Fruit fly (Drosophila melanogaster) whole organism, embryonic: ENCODE measurements around the gene CG8326.

ENCODE experiments used
- Aef1 ChIP-seq: fragments of 200-800 bp; sonication (Bioruptor generic); IDR thresholded peaks from 3 replicates; pipeline ENCODE4 v1.3.6; 2022; ENCODE audit warnings: missing biosample characterization, missing genetic modification characterization
- Bteb2 ChIP-seq: fragments of 200-800 bp; sonication (Bioruptor generic); optimal IDR thresholded peaks from 2 replicates; lab custom pipeline; 2016; ENCODE audit warnings: missing biosample characterization, missing genetic modification characterization
- C15 ChIP-seq: fragments of 200-800 bp; sonication (Bioruptor generic); IDR thresholded peaks from 3 replicates; pipeline ENCODE4 v1.3.6; 2022; ENCODE audit warnings: missing biosample characterization, missing genetic modification characterization
- CG10431 ChIP-seq: fragments of 200-800 bp; sonication (Bioruptor generic); optimal IDR thresholded peaks from 3 replicates; lab custom pipeline; 2018; ENCODE audit warnings: missing biosample characterization, mild to moderate bottlenecking, missing genetic modification characterization
- CG11093 ChIP-seq: fragments of 200-800 bp; sonication (Bioruptor generic); IDR thresholded peaks from 3 replicates; pipeline ENCODE4 v1.3.6; 2022; ENCODE audit warnings: missing biosample characterization, missing genetic modification characterization
- CG11456 ChIP-seq: fragments of 200-800 bp; sonication (Bioruptor generic); IDR thresholded peaks from 3 replicates; pipeline ENCODE4 v1.3.6; 2022; ENCODE audit warnings: missing biosample characterization, missing genetic modification characterization
- CG17612 ChIP-seq: fragments of 200-800 bp; sonication (Bioruptor generic); IDR thresholded peaks from 2 replicates; pipeline ENCODE4 v1.3.6; 2022; ENCODE audit warnings: missing biosample characterization, missing genetic modification characterization
- CG17802 ChIP-seq: fragments of 200-800 bp; sonication (Bioruptor generic); optimal IDR thresholded peaks from 2 replicates; lab custom pipeline; 2018; ENCODE audit warnings: missing biosample characterization, mild to moderate bottlenecking, missing genetic modification characterization, moderate library complexity
- CG2129 ChIP-seq: fragments of 200-800 bp; sonication (Bioruptor generic); IDR thresholded peaks from 2 replicates; pipeline ENCODE4 v1.3.6; 2022; ENCODE audit warnings: missing biosample characterization, missing genetic modification characterization; ENCODE audit not compliant: partially characterized antibody
- CG30403 ChIP-seq: fragments of 200-800 bp; sonication (Bioruptor generic); optimal IDR thresholded peaks from 3 replicates; lab custom pipeline; 2016; ENCODE audit warnings: missing biosample characterization, missing genetic modification characterization
- CG33213 ChIP-seq: fragments of 200-800 bp; sonication (Bioruptor generic); optimal IDR thresholded peaks from 3 replicates; lab custom pipeline; 2016; ENCODE audit warnings: missing biosample characterization, missing genetic modification characterization
- CG33557 ChIP-seq: fragments of 200-800 bp; sonication (Bioruptor generic); optimal IDR thresholded peaks from 2 replicates; lab custom pipeline; 2019; ENCODE audit warnings: missing biosample characterization, mild to moderate bottlenecking, missing genetic modification characterization, moderate library complexity
- CG3726 ChIP-seq: fragments of 200-800 bp; sonication (Bioruptor generic); IDR thresholded peaks from 3 replicates; pipeline ENCODE4, ENCODE4 v1.3.6; 2022; ENCODE audit warnings: missing biosample characterization, missing genetic modification characterization
- CG6791 ChIP-seq: fragments of 200-800 bp; sonication (Bioruptor generic); IDR thresholded peaks from 3 replicates; pipeline ENCODE4 v1.3.6; 2022; ENCODE audit warnings: missing biosample characterization, missing genetic modification characterization; ENCODE audit not compliant: partially characterized antibody
- CG8478 ChIP-seq: fragments of >200 bp; optimal IDR thresholded peaks from 2 replicates; lab custom pipeline; 2018
- CG8765 ChIP-seq: fragments of 200-800 bp; sonication (Bioruptor generic); IDR thresholded peaks from 2 replicates; pipeline ENCODE4 v1.3.6; 2022; ENCODE audit warnings: missing biosample characterization, missing genetic modification characterization
- CHES-1-like ChIP-seq: fragments of 200-800 bp; sonication (Bioruptor generic); optimal IDR thresholded peaks from 2 replicates; lab custom pipeline; 2016; ENCODE audit warnings: missing biosample characterization, missing genetic modification characterization
- D19A ChIP-seq: fragments of 200-800 bp; optimal IDR thresholded peaks from 3 replicates; lab custom pipeline; 2019; ENCODE audit warnings: missing biosample characterization, mild to moderate bottlenecking, missing genetic modification characterization, moderate library complexity
- Deaf1 ChIP-seq: fragments of 200-800 bp; optimal IDR thresholded peaks from 3 replicates; lab custom pipeline; 2019; ENCODE audit warnings: missing biosample characterization, mild to moderate bottlenecking, missing genetic modification characterization, moderate library complexity
- GATAe ChIP-seq: fragments of 200-800 bp; sonication (Bioruptor generic); conservative IDR thresholded peaks from 2 replicates; pipeline ENCODE4 v1.3.6; 2022; ENCODE audit warnings: missing biosample characterization, missing genetic modification characterization
- HLH4C ChIP-seq: fragments of 200-800 bp; sonication (Bioruptor generic); IDR thresholded peaks from 3 replicates; pipeline ENCODE4 v1.3.6; 2022; ENCODE audit warnings: missing biosample characterization, missing genetic modification characterization; ENCODE audit not compliant: partially characterized antibody
- HmgD ChIP-seq: fragments of 200-800 bp; sonication (Bioruptor generic); optimal IDR thresholded peaks from 3 replicates; lab custom pipeline; 2016; ENCODE audit warnings: missing biosample characterization, missing genetic modification characterization
- Hr39 ChIP-seq: fragments of >200 bp; optimal IDR thresholded peaks from 2 replicates; lab custom pipeline; 2017
- NFAT ChIP-seq: fragments of 200-800 bp; sonication (Bioruptor generic); IDR thresholded peaks from 2 replicates; pipeline ENCODE4 v1.3.6; 2022; ENCODE audit warnings: missing biosample characterization, missing genetic modification characterization
- NfI ChIP-seq: fragments of 200-800 bp; sonication (Bioruptor generic); optimal IDR thresholded peaks from 3 replicates; lab custom pipeline; 2018; ENCODE audit warnings: missing biosample characterization, mild to moderate bottlenecking, missing genetic modification characterization, moderate library complexity
- Oaz ChIP-seq: fragments of 200-800 bp; sonication (Bioruptor generic); IDR thresholded peaks from 2 replicates; pipeline ENCODE4 v1.3.6; 2022; ENCODE audit warnings: missing biosample characterization, missing genetic modification characterization
- Sox102F ChIP-seq: fragments of 200-800 bp; sonication (Bioruptor generic); optimal IDR thresholded peaks from 2 replicates; lab custom pipeline; 2018; ENCODE audit warnings: missing biosample characterization, mild to moderate bottlenecking, missing genetic modification characterization, moderate library complexity
- Spps ChIP-seq: fragments of 200-800 bp; sonication (Bioruptor generic); optimal IDR thresholded peaks from 2 replicates; lab custom pipeline; 2018; ENCODE audit warnings: missing biosample characterization, mild to moderate bottlenecking, missing genetic modification characterization
- Ssrp ChIP-seq: fragments of 200-800 bp; sonication (Bioruptor generic); optimal IDR thresholded peaks from 2 replicates; lab custom pipeline; 2018; ENCODE audit warnings: missing biosample characterization, mild to moderate bottlenecking, missing genetic modification characterization, moderate library complexity
- ab ChIP-seq: fragments of 200-800 bp; sonication (Bioruptor generic); optimal IDR thresholded peaks from 2 replicates; lab custom pipeline; 2016; ENCODE audit warnings: missing biosample characterization, missing genetic modification characterization
- al ChIP-seq: fragments of 200-800 bp; sonication (Bioruptor generic); IDR thresholded peaks from 2 replicates; pipeline ENCODE4 v1.3.6; 2022; ENCODE audit warnings: missing biosample characterization, missing genetic modification characterization
- ap ChIP-seq: fragments of 200-800 bp; sonication (Bioruptor generic); IDR thresholded peaks from 2 replicates; pipeline ENCODE4 v1.3.6; 2022; ENCODE audit warnings: missing biosample characterization, missing genetic modification characterization
- ara ChIP-seq: fragments of 200-800 bp; sonication (Bioruptor generic); IDR thresholded peaks from 2 replicates; pipeline ENCODE4 v1.3.6; 2022; ENCODE audit warnings: missing biosample characterization, missing genetic modification characterization
- ash1 ChIP-seq: fragments of 200-800 bp; sonication (Bioruptor generic); optimal IDR thresholded peaks from 2 replicates; lab custom pipeline; 2018; ENCODE audit warnings: missing biosample characterization, mild to moderate bottlenecking, missing genetic modification characterization
- chn ChIP-seq: fragments of 200-800 bp; sonication (Bioruptor generic); optimal IDR thresholded peaks from 2 replicates; lab custom pipeline; 2016; ENCODE audit warnings: missing biosample characterization, missing genetic modification characterization
- disco-r ChIP-seq: fragments of 200-800 bp; sonication (Bioruptor generic); optimal IDR thresholded peaks from 2 replicates; lab custom pipeline; 2016; ENCODE audit warnings: missing biosample characterization, missing genetic modification characterization
- dmrt11E ChIP-seq: fragments of 200-800 bp; sonication (Bioruptor generic); optimal IDR thresholded peaks from 3 replicates; lab custom pipeline; 2018; ENCODE audit warnings: missing biosample characterization, mild to moderate bottlenecking, missing genetic modification characterization, moderate library complexity
- dmrt99B ChIP-seq: fragments of 200-800 bp; sonication (Bioruptor generic); optimal IDR thresholded peaks from 2 replicates; lab custom pipeline; 2018; ENCODE audit warnings: missing biosample characterization, mild to moderate bottlenecking, missing genetic modification characterization, moderate library complexity
- ewg ChIP-seq: fragments of 200-800 bp; sonication (Bioruptor generic); optimal IDR thresholded peaks from 3 replicates; lab custom pipeline; 2017; ENCODE audit warnings: mild to moderate bottlenecking, missing biosample characterization, missing genetic modification reagents, missing genetic modification characterization
- exex ChIP-seq: fragments of 200-800 bp; sonication (Bioruptor generic); optimal IDR thresholded peaks from 4 replicates; lab custom pipeline; 2018; ENCODE audit warnings: missing biosample characterization, mild to moderate bottlenecking, missing genetic modification characterization, moderate library complexity
- mirr ChIP-seq: fragments of 200-800 bp; sonication (Bioruptor generic); optimal IDR thresholded peaks from 3 replicates; lab custom pipeline; 2018; ENCODE audit warnings: missing biosample characterization, mild to moderate bottlenecking, missing genetic modification characterization
- pho ChIP-seq: fragments of 200-800 bp; sonication (Bioruptor generic); optimal IDR thresholded peaks from 2 replicates; lab custom pipeline; 2016; ENCODE audit warnings: missing biosample characterization, missing genetic modification characterization
- salm ChIP-seq: fragments of 200-800 bp; sonication (Bioruptor generic); optimal IDR thresholded peaks from 2 replicates; lab custom pipeline; 2018; ENCODE audit warnings: missing biosample characterization, mild to moderate bottlenecking, missing genetic modification characterization
- slou ChIP-seq: fragments of 200-800 bp; sonication (Bioruptor generic); optimal IDR thresholded peaks from 3 replicates; lab custom pipeline; 2016; ENCODE audit warnings: missing biosample characterization, missing genetic modification characterization
- sr ChIP-seq: fragments of 200-800 bp; sonication (Bioruptor generic); IDR thresholded peaks from 3 replicates; pipeline ENCODE4 v1.3.6; 2022; ENCODE audit warnings: missing biosample characterization, missing genetic modification characterization
- tin ChIP-seq: fragments of 200-800 bp; sonication (Bioruptor generic); optimal IDR thresholded peaks from 3 replicates; lab custom pipeline; 2016; ENCODE audit warnings: missing biosample characterization, missing genetic modification characterization
- vfl ChIP-seq: fragments of 200-800 bp; sonication (Bioruptor generic); optimal IDR thresholded peaks from 2 replicates; lab custom pipeline; 2016; ENCODE audit warnings: missing biosample characterization, missing genetic modification characterization

Gene CG8326

DNA sequence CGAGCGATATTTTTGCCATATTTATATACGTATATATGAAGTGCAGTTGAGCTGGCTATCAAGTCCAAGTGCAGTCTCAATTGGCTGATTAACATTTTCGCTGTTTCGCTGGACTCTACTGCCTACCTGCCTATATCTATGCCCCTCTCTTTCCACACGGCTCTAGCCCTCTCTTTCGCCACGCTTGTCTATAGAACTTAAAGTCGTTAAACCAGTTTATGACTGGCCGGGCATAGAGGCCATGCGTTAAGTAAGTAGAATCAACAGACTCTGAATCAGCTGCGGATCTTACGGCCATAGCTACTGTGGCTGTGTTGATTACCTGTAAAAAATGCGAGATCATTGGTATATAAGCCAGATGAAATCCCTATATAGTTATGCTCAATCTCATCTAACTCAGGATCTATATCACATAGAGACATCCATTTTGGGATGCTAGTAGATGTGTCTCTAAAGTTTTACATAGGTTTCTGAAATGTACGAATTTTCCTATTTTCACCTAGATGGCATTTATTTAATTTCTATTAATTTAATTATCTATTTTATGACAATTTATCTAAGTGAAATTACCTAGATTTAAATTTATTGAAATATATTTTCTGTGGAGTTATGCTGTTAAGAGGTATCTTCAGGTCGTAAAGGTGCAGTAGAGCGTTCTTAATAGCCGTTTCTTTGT is 47.5 kb downstream of the CG8326 start (continued):
- TF ChIP-seq CG6791 (GFP tag; lab: Robert Waterston, UW) (no peak), pho (GFP tag; lab: Kevin White, UChicago) (no peak), tin (GFP tag; lab: Kevin White, UChicago) (no peak), Bteb2 (GFP tag; lab: Kevin White, UChicago) (no peak), CG8478 (lab: Kevin White, UChicago) (no peak), CG30403 (GFP tag; lab: Kevin White, UChicago) (peak; percentile 29), CG17802 (tag; lab: Kevin White, UChicago) (no peak), CHES-1-like (GFP tag; lab: Kevin White, UChicago) (no peak), Sox102F (GFP tag; lab: Kevin White, UChicago) (no peak), CG11093 (GFP tag; lab: Robert Waterston, UW) (no peak), Deaf1 (tag; lab: Kevin White, UChicago) (no peak), disco-r (no peak), C15 (GFP tag; lab: Robert Waterston, UW) (no peak), Oaz (no peak), Hr39 (lab: Kevin White, UChicago) (no peak)

DNA sequence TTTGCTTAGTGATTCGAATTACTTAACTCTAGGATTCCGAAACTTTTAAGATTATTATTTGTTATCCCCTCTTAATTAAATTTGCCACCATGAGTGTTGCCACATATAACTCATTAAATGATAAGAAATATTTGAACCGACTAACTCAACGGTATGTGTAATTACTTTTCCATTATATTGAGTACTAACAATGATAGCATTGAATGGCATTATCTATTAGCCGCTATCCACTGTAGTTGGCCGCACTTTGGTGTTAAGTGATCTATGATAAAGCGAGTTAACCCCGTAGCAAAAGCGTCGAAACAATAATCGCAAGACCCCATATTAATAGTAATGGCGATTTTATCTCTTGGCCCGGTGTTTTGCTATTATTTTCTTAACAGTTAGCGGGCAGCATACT is 48.3 kb downstream of the CG8326 start:
- TF ChIP-seq mirr (GFP tag; lab: Kevin White, UChicago) (peak; percentile 85), exex (tag; lab: Kevin White, UChicago) (peak; percentile 92), CG11093 (GFP tag; lab: Robert Waterston, UW) (no peak)

DNA sequence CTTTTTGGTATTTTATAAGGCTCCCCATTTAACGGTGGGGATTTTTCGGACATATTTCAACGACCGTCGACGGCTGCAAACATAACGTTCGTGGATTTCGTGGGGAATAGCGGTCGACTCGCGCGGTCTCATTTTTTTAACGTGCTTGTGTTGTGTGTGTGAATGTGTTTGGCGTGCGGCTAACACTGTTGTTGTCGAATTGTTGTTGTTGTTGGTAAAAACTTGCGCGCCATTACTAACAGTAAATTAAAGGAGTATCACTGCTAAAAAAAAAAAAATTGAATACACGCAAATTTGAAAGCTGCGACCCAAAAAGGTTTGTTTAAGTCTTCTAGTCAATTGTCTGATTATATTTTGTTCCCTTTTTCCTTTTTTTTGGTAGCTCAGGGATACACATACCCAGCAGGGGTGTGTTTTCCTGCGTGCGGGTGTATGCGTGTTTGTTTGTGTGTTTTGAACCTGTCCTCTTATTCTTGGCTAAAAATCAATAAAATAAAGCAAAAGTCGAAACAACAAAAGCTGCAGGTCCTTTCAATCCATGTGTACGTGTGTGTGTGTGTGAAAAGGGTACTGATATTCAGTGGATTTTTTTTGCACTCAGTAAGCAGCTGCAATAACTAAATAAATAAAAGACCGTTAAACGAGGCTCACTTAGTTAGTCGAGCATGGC is 49.4 kb downstream of the CG8326 start, which contains the start of gene CG12991:
Gene CG12991 (plus strand): TSS at position 80 of the 670 bp plus-strand sequence.
- TF ChIP-seq HLH4C (GFP tag; lab: Robert Waterston, UW), result no peak
- no peak for TF ChIP-seq CG2129 (GFP tag; lab: Robert Waterston, UW)
- TF ChIP-seq Ssrp (tag; lab: Kevin White, UChicago), result no peak
- TF ChIP-seq HmgD, result no peak
- no peak for TF ChIP-seq CG10431 (GFP tag; lab: Kevin White, UChicago)
- TF ChIP-seq vfl (GFP tag; lab: Kevin White, UChicago), result no peak
- TF ChIP-seq CG17612 (GFP tag; lab: Robert Waterston, UW), result no peak
- TF ChIP-seq CG8765 (GFP tag; lab: Robert Waterston, UW), result no peak
- no peak for TF ChIP-seq CG3726 (GFP tag; lab: Robert Waterston, UW)
- no peak for TF ChIP-seq salm (tag; lab: Kevin White, UChicago)
- no peak for TF ChIP-seq slou (GFP tag; lab: Kevin White, UChicago)
- no peak for TF ChIP-seq dmrt11E (tag; lab: Kevin White, UChicago)
- TF ChIP-seq ewg (GFP tag; lab: Kevin White, UChicago), result no peak
- no peak for TF ChIP-seq CG33213 (GFP tag; lab: Kevin White, UChicago)
- no peak for TF ChIP-seq D19A (tag; lab: Kevin White, UChicago)
- peak; percentile 43; the same call in 2 of the 3 replicates for TF ChIP-seq Aef1 (GFP tag; lab: Robert Waterston, UW)
- TF ChIP-seq CG11456 (GFP tag; lab: Robert Waterston, UW), result no peak
- TF ChIP-seq ap (GFP tag; lab: Robert Waterston, UW), result no peak
- no peak for TF ChIP-seq dmrt99B (tag; lab: Kevin White, UChicago)
- no peak for TF ChIP-seq NfI (GFP tag; lab: Kevin White, UChicago)
- no peak for TF ChIP-seq ash1 (GFP tag; lab: Kevin White, UChicago)
- no peak for TF ChIP-seq Sox102F (GFP tag; lab: Kevin White, UChicago)
- TF ChIP-seq Spps (tag; lab: Kevin White, UChicago), result no peak
- TF ChIP-seq ara, result no peak
- no peak for TF ChIP-seq sr (GFP tag; lab: Robert Waterston, UW)
- no peak for TF ChIP-seq NFAT (GFP tag; lab: Robert Waterston, UW)
- no peak for TF ChIP-seq chn (GFP tag; lab: Kevin White, UChicago)
- no peak for TF ChIP-seq GATAe (GFP tag; lab: Robert Waterston, UW)
- TF ChIP-seq al (GFP tag; lab: Robert Waterston, UW), result no peak
- TF ChIP-seq CG33557 (GFP tag; lab: Kevin White, UChicago), result no peak
- TF ChIP-seq ab, result no peak
